Worm (Caenorhabditis elegans): Measurements from ENCODE around the gene Y55F3BR.6.

Y55F3BR.6 gene

DNA sequence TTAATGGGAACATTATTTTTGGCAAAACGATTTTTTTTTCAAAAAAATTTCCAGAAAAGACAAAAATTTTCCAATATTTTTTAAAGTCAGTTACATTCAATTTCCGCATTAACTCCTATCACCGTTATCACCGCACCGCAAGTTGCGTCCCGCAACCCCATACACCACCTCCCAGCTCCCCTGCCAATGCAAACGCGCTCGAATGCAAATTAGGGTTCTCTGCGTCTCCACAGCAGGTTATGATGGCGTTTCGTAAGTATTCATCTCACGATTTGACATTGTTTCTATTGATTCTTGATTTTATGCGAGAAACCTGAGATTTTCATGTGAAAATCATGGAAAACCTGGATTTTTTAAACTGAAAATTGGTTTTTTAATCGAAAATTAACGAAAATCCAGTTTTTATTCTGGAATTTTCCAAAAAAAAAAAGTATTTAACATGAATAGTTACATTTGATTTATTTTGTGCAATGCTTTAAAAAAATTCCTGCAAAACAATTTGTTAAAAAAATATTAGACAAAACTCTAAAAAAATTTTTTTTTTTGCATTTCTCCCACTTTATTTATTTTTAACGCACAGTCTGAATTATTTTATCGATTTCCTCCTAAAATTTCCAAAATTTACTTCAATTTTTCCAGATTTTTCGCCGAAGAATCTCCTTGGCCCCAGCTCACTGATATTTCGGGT, 42.9 kb upstream of the Y55F3BR.6 start, which contains the start of gene mak-2 (continued):
- TF ChIP-seq hlh-17 (GFP tag; optimal IDR thresholded peaks at IDR 0.05; ENCODE audit: borderline replicate concordance), result no peak
- peak; percentile 25 for TF ChIP-seq unc-86 (tag; optimal IDR thresholded peaks at IDR 0.05)
- peak; percentile 71 for TF ChIP-seq dsc-1 (tag; optimal IDR thresholded peaks at IDR 0.05)
- TF ChIP-seq swsn-7 (tag; optimal IDR thresholded peaks at IDR 0.05), result peak; percentile 73
- TF ChIP-seq snu-23 (GFP tag; optimal IDR thresholded peaks at IDR 0.05), result peak; percentile 77
- TF ChIP-seq dpl-1 (GFP tag; optimal IDR thresholded peaks at IDR 0.05), result peak; percentile 69 to 83 (median 76)
- TF ChIP-seq fkh-8 (tag; optimal IDR thresholded peaks at IDR 0.05), result peak; percentile 73
- peak; percentile 84 for TF ChIP-seq C16A3.4 (tag; optimal IDR thresholded peaks at IDR 0.05)
- TF ChIP-seq nhr-28 (tag; optimal IDR thresholded peaks at IDR 0.05), result no peak
- TF ChIP-seq unc-130 (tag; optimal IDR thresholded peaks at IDR 0.05), result peak; percentile 61
- peak; percentile 37 for TF ChIP-seq tbx-2 (tag; optimal IDR thresholded peaks at IDR 0.05)
- TF ChIP-seq efl-1 (optimal IDR thresholded peaks at IDR 0.05), result peak; percentile 84 to 93
- TF ChIP-seq efl-1 (GFP tag; optimal IDR thresholded peaks at IDR 0.05 in 1 of 2), result peak; percentile 80 to 97
- peak; percentile 83 for TF ChIP-seq mep-1 (tag; optimal IDR thresholded peaks at IDR 0.05)
- TF ChIP-seq fkh-10 (GFP tag; optimal IDR thresholded peaks at IDR 0.05), result peak; percentile 30
- no peak for TF ChIP-seq unc-62 (GFP tag; optimal IDR thresholded peaks at IDR 0.05)
- peak; percentile 39 for TF ChIP-seq nhr-77 (tag; optimal IDR thresholded peaks at IDR 0.05)
- no peak for TF ChIP-seq fkh-4 (tag; optimal IDR thresholded peaks at IDR 0.05; ENCODE audit: borderline replicate concordance)
- no peak for TF ChIP-seq hlh-4 (tag; optimal IDR thresholded peaks at IDR 0.05)
- TF ChIP-seq pag-3 (tag; optimal IDR thresholded peaks at IDR 0.05; ENCODE audit: borderline replicate concordance, insufficient read depth), result no peak
- TF ChIP-seq ceh-63 (GFP tag; optimal IDR thresholded peaks at IDR 0.05), result no peak
- TF ChIP-seq alr-1 (tag; optimal IDR thresholded peaks at IDR 0.05; ENCODE audit: borderline replicate concordance), result no peak
- TF ChIP-seq lir-3 (tag; optimal IDR thresholded peaks at IDR 0.05; ENCODE audit: poor library complexity), result no peak
- TF ChIP-seq ceh-8 (GFP tag; optimal IDR thresholded peaks at IDR 0.05), result peak; percentile 29
- TF ChIP-seq ztf-11 (tag; optimal IDR thresholded peaks at IDR 0.05), result peak in 1 of 2 experiments; percentile 11
- peak; percentile 78 for TF ChIP-seq snpc-4 (tag; optimal IDR thresholded peaks at IDR 0.05)
- TF ChIP-seq skn-1 (tag; optimal IDR thresholded peaks at IDR 0.05), result peak; percentile 79
- no peak for TF ChIP-seq sup-37 (GFP tag; optimal IDR thresholded peaks at IDR 0.05)
- no peak for TF ChIP-seq mab-9 (GFP tag; IDR thresholded peaks at IDR 0.05)
- TF ChIP-seq elt-2 (tag; optimal IDR thresholded peaks at IDR 0.05), result peak; percentile 36
- peak; percentile 28 for TF ChIP-seq F16B12.6 (tag; optimal IDR thresholded peaks at IDR 0.05)
- peak; percentile 63 to 85 (median 66) for TF ChIP-seq ceh-82 (tag; optimal IDR thresholded peaks at IDR 0.05)
- no peak for TF ChIP-seq hpl-2 (GFP tag; optimal IDR thresholded peaks at IDR 0.05)
- TF ChIP-seq sptf-1 (tag; optimal IDR thresholded peaks at IDR 0.05), result no peak
- TF ChIP-seq lin-13 (GFP tag; optimal IDR thresholded peaks at IDR 0.05), result peak; percentile 64
- no peak for TF ChIP-seq zag-1 (tag; optimal IDR thresholded peaks at IDR 0.05)
- peak in 1 of 6 experiments; percentile 24 for TF ChIP-seq elt-3 (tag; optimal IDR thresholded peaks at IDR 0.05)
- no peak for TF ChIP-seq ces-1 (GFP tag; optimal IDR thresholded peaks at IDR 0.05)
- peak; percentile 89 for TF ChIP-seq lin-15B (tag; optimal IDR thresholded peaks at IDR 0.05)
- TF ChIP-seq irx-1 (tag; optimal IDR thresholded peaks at IDR 0.05), result peak; percentile 19
- TF ChIP-seq nhr-12 (tag; optimal IDR thresholded peaks at IDR 0.05), result no peak

DNA sequence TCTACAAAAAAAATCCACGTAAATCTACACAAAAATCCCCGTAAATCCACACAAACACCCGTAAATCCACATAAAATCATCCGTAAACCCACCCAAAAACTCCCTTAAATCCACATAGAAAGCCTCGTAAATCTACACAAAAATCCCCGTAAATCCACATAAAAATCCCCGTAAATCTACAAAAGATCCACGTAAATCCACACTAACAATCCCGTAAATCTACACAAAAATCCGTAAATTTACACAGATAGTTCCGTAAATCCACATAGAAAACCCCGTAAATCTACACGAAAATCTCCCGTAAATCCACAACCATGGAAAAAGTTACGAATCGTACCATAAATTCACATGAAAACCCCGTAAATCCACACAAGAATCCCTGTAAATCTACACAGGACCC, 36.7 kb upstream of the Y55F3BR.6 start:
- no peak for TF ChIP-seq unc-86 (tag; optimal IDR thresholded peaks at IDR 0.05)
- no peak for TF ChIP-seq lin-15B (tag; optimal IDR thresholded peaks at IDR 0.05)
- no peak for TF ChIP-seq C34B4.2 (tag; optimal IDR thresholded peaks at IDR 0.05)
- no peak for TF ChIP-seq lsy-2 (tag; optimal IDR thresholded peaks at IDR 0.05)
- no peak for TF ChIP-seq isw-1 (GFP tag; IDR thresholded peaks at IDR 0.05)
- no peak for TF ChIP-seq nhr-12 (tag; optimal IDR thresholded peaks at IDR 0.05)
- no peak for TF ChIP-seq efl-3 (GFP tag; optimal IDR thresholded peaks at IDR 0.05)
- no peak for TF ChIP-seq nhr-11 (tag; optimal IDR thresholded peaks at IDR 0.05)

Data from whole organism, L1 larva.